Worm (Caenorhabditis elegans): ENCODE data around the gene fbxb-81.

DNA sequence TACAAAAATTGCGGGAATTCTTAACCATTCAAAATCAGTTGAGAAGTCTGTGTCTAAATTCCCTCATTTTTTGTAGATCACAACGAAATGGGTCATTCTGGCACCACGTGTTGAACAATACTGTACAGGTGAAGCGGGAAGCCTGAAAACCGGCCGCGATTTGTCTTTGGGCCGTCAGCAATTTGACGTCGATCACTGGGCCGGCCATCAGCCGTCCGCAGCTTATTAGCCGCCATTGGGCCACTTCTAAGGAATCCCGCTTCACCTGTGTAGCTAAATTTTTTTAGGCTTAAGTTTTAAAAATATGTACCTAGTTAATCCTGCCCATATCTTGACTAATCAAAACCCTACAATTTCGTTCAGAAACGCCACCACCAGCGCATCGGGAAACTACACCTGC lies 18.6 kb upstream of the fbxb-81 start:
- TF ChIP-seq ceh-14 (tag; optimal IDR thresholded peaks at IDR 0.05) (no peak), F13H6.1 (tag; optimal IDR thresholded peaks at IDR 0.05) (no peak), unc-86 (tag; optimal IDR thresholded peaks at IDR 0.05) (no peak), nhr-11 (tag; optimal IDR thresholded peaks at IDR 0.05) (no peak), ama-1 (optimal IDR thresholded peaks at IDR 0.05) (no peak), tbx-2 (tag; optimal IDR thresholded peaks at IDR 0.05) (no peak), unc-42 (tag; optimal IDR thresholded peaks at IDR 0.05) (no peak), hlh-8 (tag; optimal IDR thresholded peaks at IDR 0.05) (no peak), eyg-1 (tag; optimal IDR thresholded peaks at IDR 0.05) (no peak), dmd-4 (tag; optimal IDR thresholded peaks at IDR 0.05; ENCODE audit: borderline replicate concordance) (no peak), ceh-30 (tag; optimal IDR thresholded peaks at IDR 0.05) (no peak), elt-4 (tag; optimal IDR thresholded peaks at IDR 0.05) (no peak)

Data from whole organism, late embryonic.